Worm (Caenorhabditis elegans) whole organism, mixed stage, embryonic: ENCODE measurements around the gene pha-1.

Experiments
- M03D4.4 ChIP-seq: sonication (generic microtip); optimal IDR thresholded peaks from 2 replicates; lab custom pipeline; 2017; ENCODE audit warnings: mild to moderate bottlenecking, missing genetic modification characterization, missing compliant biosample characterization
- blmp-1 ChIP-seq: fragments of 150-350 bp; optimal IDR thresholded peaks from 2 replicates; lab custom pipeline; 2014; ENCODE audit warnings: missing biosample characterization, missing genetic modification characterization
- ceh-39 ChIP-seq: fragments of 150-350 bp; optimal IDR thresholded peaks from 2 replicates; lab custom pipeline; 2014; ENCODE audit warnings: missing biosample characterization, missing genetic modification characterization
- ceh-83 ChIP-seq: fragments of 200-800 bp; sonication (Bioruptor generic); optimal IDR thresholded peaks from 2 replicates; lab custom pipeline; 2018; ENCODE audit warnings: mild to moderate bottlenecking, missing genetic modification characterization, missing compliant biosample characterization
- ces-1 ChIP-seq: fragments of 150-350 bp; optimal IDR thresholded peaks from 2 replicates; lab custom pipeline; 2014; ENCODE audit warnings: missing biosample characterization, missing genetic modification reagents, missing genetic modification characterization
- cnd-1 ChIP-seq: fragments of 200-800 bp; sonication (Bioruptor generic); optimal IDR thresholded peaks from 2 replicates; lab custom pipeline; 2018; ENCODE audit warnings: mild to moderate bottlenecking, missing genetic modification characterization, missing compliant biosample characterization
- drap-1 ChIP-seq: fragments of 200-800 bp; sonication (Bioruptor generic); optimal IDR thresholded peaks from 3 replicates; lab custom pipeline; 2018; ENCODE audit warnings: mild to moderate bottlenecking, missing genetic modification characterization, missing compliant biosample characterization
- elt-1 ChIP-seq: sonication (generic microtip); optimal IDR thresholded peaks from 2 replicates; lab custom pipeline; 2017; ENCODE audit warnings: missing genetic modification characterization, mild to moderate bottlenecking, missing compliant biosample characterization, antibody characterized with exemption, moderate library complexity, borderline replicate concordance; ENCODE audit not compliant: insufficient read depth
- elt-3 ChIP-seq: fragments of 150-350 bp; optimal IDR thresholded peaks from 2 replicates; lab custom pipeline; 2014; ENCODE audit warnings: missing biosample characterization, missing genetic modification characterization
- ham-2 ChIP-seq: fragments of 200-800 bp; sonication (Bioruptor generic); optimal IDR thresholded peaks from 2 replicates; lab custom pipeline; 2018; ENCODE audit warnings: mild to moderate bottlenecking, missing genetic modification characterization, missing compliant biosample characterization
- hlh-1 ChIP-seq: fragments of 150-350 bp; optimal IDR thresholded peaks from 2 replicates; lab custom pipeline; 2014; ENCODE audit warnings: missing biosample characterization, missing genetic modification reagents, missing genetic modification characterization
- lin-13 ChIP-seq: fragments of 150-350 bp; optimal IDR thresholded peaks from 2 replicates; lab custom pipeline; 2014; ENCODE audit warnings: missing biosample characterization, missing genetic modification characterization
- lin-32 ChIP-seq: fragments of 200-800 bp; sonication (Bioruptor generic); optimal IDR thresholded peaks from 2 replicates; lab custom pipeline; 2018; ENCODE audit warnings: mild to moderate bottlenecking, missing genetic modification characterization, missing compliant biosample characterization
- lsy-2 ChIP-seq: fragments of 150-350 bp; optimal IDR thresholded peaks from 2 replicates; lab custom pipeline; 2014; ENCODE audit warnings: missing biosample characterization, missing genetic modification characterization
- mab-5 ChIP-seq: fragments of 150-350 bp; optimal IDR thresholded peaks from 2 replicates; lab custom pipeline; 2014; ENCODE audit warnings: missing biosample characterization, missing genetic modification characterization
- mep-1 ChIP-seq: fragments of 150-350 bp; optimal IDR thresholded peaks from 2 replicates; lab custom pipeline; 2017; ENCODE audit warnings: missing biosample characterization, missing genetic modification reagents, missing genetic modification characterization, inconsistent platforms
- mls-2 ChIP-seq: sonication (generic microtip); optimal IDR thresholded peaks from 2 replicates; lab custom pipeline; 2016; ENCODE audit warnings: mild to moderate bottlenecking, missing genetic modification characterization, moderate library complexity, missing compliant biosample characterization
- nhr-12 ChIP-seq: fragments of 150-350 bp; optimal IDR thresholded peaks from 2 replicates; lab custom pipeline; 2014; ENCODE audit warnings: missing biosample characterization, missing genetic modification characterization
- nhr-2 ChIP-seq: fragments of 150-350 bp; optimal IDR thresholded peaks from 2 replicates; lab custom pipeline; 2014; ENCODE audit warnings: missing biosample characterization, missing genetic modification characterization
- nhr-237 ChIP-seq: fragments of 150-350 bp; optimal IDR thresholded peaks from 2 replicates; lab custom pipeline; 2014; ENCODE audit warnings: missing biosample characterization, missing genetic modification characterization
- nhr-28 ChIP-seq: fragments of 150-350 bp; optimal IDR thresholded peaks from 2 replicates; lab custom pipeline; 2014; ENCODE audit warnings: missing biosample characterization, missing genetic modification characterization
- nhr-76 ChIP-seq: sonication (generic microtip); optimal IDR thresholded peaks from 2 replicates; lab custom pipeline; 2017; ENCODE audit warnings: missing biosample characterization, missing genetic modification characterization
- pha-4 ChIP-seq: fragments of 150-350 bp; optimal IDR thresholded peaks from 2 replicates; lab custom pipeline; 2018; ENCODE audit warnings: missing biosample characterization, missing genetic modification reagents, missing genetic modification characterization
- snpc-4 ChIP-seq: fragments of 150-350 bp; optimal IDR thresholded peaks from 2 replicates; lab custom pipeline; 2014; ENCODE audit warnings: missing biosample characterization, missing genetic modification characterization
- sptf-1 ChIP-seq: sonication (generic microtip); optimal IDR thresholded peaks from 2 replicates; lab custom pipeline; 2017; ENCODE audit warnings: mild to moderate bottlenecking, missing genetic modification characterization, moderate library complexity, missing compliant biosample characterization
- tbx-8 ChIP-seq: fragments of 200-800 bp; sonication (Bioruptor generic); optimal IDR thresholded peaks from 2 replicates; lab custom pipeline; 2018; ENCODE audit warnings: mild to moderate bottlenecking, missing genetic modification characterization, moderate library complexity, missing compliant biosample characterization
- unc-120 ChIP-seq: sonication (generic microtip); optimal IDR thresholded peaks from 2 replicates; lab custom pipeline; 2017; ENCODE audit warnings: missing genetic modification characterization, missing compliant biosample characterization; ENCODE audit not compliant: poor library complexity, severe bottlenecking
- unc-62 ChIP-seq: fragments of 150-350 bp; optimal IDR thresholded peaks from 2 replicates; lab custom pipeline; 2014; ENCODE audit warnings: missing biosample characterization, missing genetic modification reagents, missing genetic modification characterization
- zip-8 ChIP-seq: fragments of 150-350 bp; optimal IDR thresholded peaks from 2 replicates; lab custom pipeline; 2014; ENCODE audit warnings: missing biosample characterization, missing genetic modification characterization
- ztf-11 ChIP-seq: fragments of 150-350 bp; optimal IDR thresholded peaks from 2 replicates; lab custom pipeline; 2014; ENCODE audit warnings: missing biosample characterization, missing genetic modification characterization

Gene pha-1

DNA sequence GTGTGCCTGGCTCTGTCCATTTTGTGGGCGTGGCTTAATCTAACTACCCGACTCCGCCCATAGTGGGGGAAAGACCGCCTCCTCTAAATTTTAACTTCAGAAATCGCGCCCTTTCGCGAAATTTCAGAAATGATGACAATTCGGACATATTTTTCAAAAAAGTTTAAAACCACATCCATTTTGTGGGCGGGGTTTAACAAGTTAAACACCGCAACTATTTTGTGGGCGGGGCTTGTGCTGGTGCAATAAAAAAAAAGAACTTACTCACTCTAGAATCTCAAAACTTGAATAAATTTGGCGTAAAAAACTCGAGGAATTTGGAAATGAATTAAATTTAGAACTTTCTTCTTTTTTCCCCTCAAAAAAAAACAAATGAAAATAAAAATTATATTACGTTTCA lies 38.9 kb downstream of the pha-1 start:
- TF ChIP-seq drap-1 (GFP tag; lab: Kevin White, UChicago) (no peak), mls-2 (no peak), nhr-12 (tag; lab: Kevin White, UChicago) (no peak), ceh-39 (tag; lab: Kevin White, UChicago) (no peak), ztf-11 (no peak), tbx-8 (GFP tag; lab: Kevin White, UChicago) (no peak), mab-5 (no peak), lin-13 (tag; lab: Kevin White, UChicago) (no peak), nhr-28 (tag; lab: Kevin White, UChicago) (no peak), zip-8 (no peak), mep-1 (tag; lab: Kevin White, UChicago) (no peak), ham-2 (GFP tag; lab: Kevin White, UChicago) (no peak), unc-62 (no peak), hlh-1 (no peak), nhr-76 (tag; lab: Kevin White, UChicago) (no peak), M03D4.4 (tag; lab: Kevin White, UChicago) (no peak), lsy-2 (tag; lab: Kevin White, UChicago) (no peak), nhr-2 (tag; lab: Kevin White, UChicago) (no peak), snpc-4 (tag; lab: Kevin White, UChicago) (no peak), blmp-1 (no peak)
- TF ChIP-seq, all 35 proteins: peak for 0

- TF ChIP-seq nhr-76 (tag; lab: Kevin White, UChicago) (no peak), lsy-2 (tag; lab: Kevin White, UChicago) (no peak), lin-32 (GFP tag; lab: Kevin White, UChicago) (no peak), elt-1 (no peak), snpc-4 (tag; lab: Kevin White, UChicago) (no peak), nhr-12 (tag; lab: Kevin White, UChicago) (no peak), sptf-1 (tag; lab: Kevin White, UChicago) (no peak), zip-8 (no peak), mep-1 (tag; lab: Kevin White, UChicago) (no peak), pha-4 (no peak), nhr-28 (tag; lab: Kevin White, UChicago) (no peak), unc-120 (tag; lab: Kevin White, UChicago) (no peak)
These were observed 40.7 kb downstream of the pha-1 start for ce11 chrIII:11172232-11172713.

ce11 chrIII:11175642-11176217 lies 44.2 kb downstream of the pha-1 start:
- no peak for TF ChIP-seq ceh-83 (GFP tag; lab: Kevin White, UChicago)

DNA sequence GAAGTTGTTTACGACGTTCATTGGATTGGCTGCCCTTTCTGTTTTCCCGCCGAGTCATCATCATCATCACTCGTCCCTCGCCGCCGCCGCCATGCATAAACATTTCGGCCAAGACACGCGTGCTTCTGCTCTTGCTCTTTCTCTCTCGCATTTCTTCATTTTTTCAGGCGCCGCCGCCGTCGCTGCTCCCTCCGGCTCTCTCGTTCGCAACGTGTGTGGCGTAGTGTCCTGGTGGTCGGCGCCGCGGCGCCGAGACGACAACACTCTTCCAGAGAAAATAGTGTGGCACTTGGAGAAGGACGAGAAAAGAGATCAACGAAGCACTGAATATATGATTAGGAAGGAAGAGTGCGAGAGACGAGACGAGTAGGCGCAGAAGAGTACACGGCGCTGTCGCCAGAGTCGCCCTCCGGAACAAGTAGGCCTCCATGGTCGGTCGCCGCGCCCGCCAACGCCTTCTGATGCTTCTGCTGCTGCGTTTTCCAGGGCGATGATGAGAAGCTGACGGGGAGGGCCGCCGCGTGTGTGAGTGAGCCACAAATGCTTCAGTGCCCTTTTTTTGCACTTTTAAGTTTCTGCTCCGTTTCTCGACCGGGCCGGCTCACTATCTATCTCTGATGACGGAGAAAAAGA lies 54.0 kb downstream of the pha-1 start:
- no peak for TF ChIP-seq mls-2
- TF ChIP-seq nhr-12 (tag; lab: Kevin White, UChicago): no peak
- TF ChIP-seq drap-1 (GFP tag; lab: Kevin White, UChicago): no peak
- no peak for TF ChIP-seq hlh-1
- no peak for TF ChIP-seq mab-5
- no peak for TF ChIP-seq tbx-8 (GFP tag; lab: Kevin White, UChicago)
- no peak for TF ChIP-seq snpc-4 (tag; lab: Kevin White, UChicago)
- TF ChIP-seq elt-3 (tag; lab: Kevin White, UChicago): no peak
- no peak for TF ChIP-seq cnd-1 (tag; lab: Kevin White, UChicago)
- no peak for TF ChIP-seq zip-8
- no peak for TF ChIP-seq nhr-76 (tag; lab: Kevin White, UChicago)
- no peak for TF ChIP-seq unc-120 (tag; lab: Kevin White, UChicago)
- TF ChIP-seq nhr-237 (tag; lab: Kevin White, UChicago): no peak
- TF ChIP-seq ces-1 (GFP tag; lab: Kevin White, UChicago): no peak
- TF ChIP-seq, all 35 proteins: peak for 0
